Fruit fly (Drosophila melanogaster) whole organism, embryonic: ENCODE measurements around the gene CG16965.

ENCODE experiments used
- BEAF-32 ChIP-seq: fragments of 200-800 bp; sonication (Bioruptor generic); optimal IDR thresholded peaks from 3 replicates; lab custom pipeline; 2017; ENCODE audit warnings: missing biosample characterization, missing genetic modification characterization, mild to moderate bottlenecking, moderate library complexity, missing genetic modification reagents
- Bteb2 ChIP-seq: fragments of 200-800 bp; sonication (Bioruptor generic); optimal IDR thresholded peaks from 2 replicates; lab custom pipeline; 2016; ENCODE audit warnings: missing biosample characterization, missing genetic modification characterization
- CG11560 ChIP-seq: fragments of 200-800 bp; sonication (Bioruptor generic); IDR thresholded peaks from 3 replicates; pipeline ENCODE4 v1.3.6; 2022; ENCODE audit warnings: missing biosample characterization, missing genetic modification characterization
- CG11696 ChIP-seq: fragments of 200-800 bp; sonication (Bioruptor generic); IDR thresholded peaks from 2 replicates; pipeline ENCODE4 v1.3.6; 2022; ENCODE audit warnings: missing biosample characterization, missing genetic modification characterization
- CG13624 ChIP-seq: fragments of 200-800 bp; sonication (Bioruptor generic); optimal IDR thresholded peaks from 2 replicates; lab custom pipeline; 2016; ENCODE audit warnings: missing biosample characterization, missing genetic modification characterization
- CG14667 ChIP-seq: fragments of 200-800 bp; sonication (Bioruptor generic); IDR thresholded peaks from 2 replicates; pipeline ENCODE4 v1.3.6; 2022; ENCODE audit warnings: missing biosample characterization, missing genetic modification characterization
- CG15479 ChIP-seq: fragments of 200-800 bp; sonication (Bioruptor generic); optimal IDR thresholded peaks from 3 replicates; lab custom pipeline; 2019; ENCODE audit warnings: missing biosample characterization, mild to moderate bottlenecking, missing genetic modification characterization, moderate library complexity
- CG15601 ChIP-seq: fragments of 200-800 bp; sonication (Bioruptor generic); optimal IDR thresholded peaks from 3 replicates; lab custom pipeline; 2019; ENCODE audit warnings: missing biosample characterization, mild to moderate bottlenecking, missing genetic modification characterization, moderate library complexity
- CG17359 ChIP-seq: fragments of 200-800 bp; sonication (Bioruptor generic); optimal IDR thresholded peaks from 3 replicates; lab custom pipeline; 2018; ENCODE audit warnings: missing biosample characterization, mild to moderate bottlenecking, missing genetic modification characterization, moderate library complexity
- CG1792 ChIP-seq: fragments of 200-800 bp; sonication (Bioruptor generic); optimal IDR thresholded peaks from 2 replicates; lab custom pipeline; 2016; ENCODE audit warnings: missing biosample characterization, missing genetic modification characterization
- CG18476 ChIP-seq: fragments of 200-800 bp; sonication (Bioruptor generic); optimal IDR thresholded peaks from 2 replicates; lab custom pipeline; 2016; ENCODE audit warnings: missing biosample characterization, mild to moderate bottlenecking, missing genetic modification characterization
- CG2120 ChIP-seq: fragments of 200-800 bp; sonication (Bioruptor generic); optimal IDR thresholded peaks from 3 replicates; lab custom pipeline; 2016; ENCODE audit warnings: missing biosample characterization, missing genetic modification characterization
- CG32767 ChIP-seq: fragments of 200-800 bp; sonication (Bioruptor generic); IDR thresholded peaks from 2 replicates; pipeline ENCODE4 v1.3.6; 2022; ENCODE audit warnings: missing biosample characterization, missing genetic modification characterization
- CG3726 ChIP-seq: fragments of 200-800 bp; sonication (Bioruptor generic); IDR thresholded peaks from 3 replicates; pipeline ENCODE4, ENCODE4 v1.3.6; 2022; ENCODE audit warnings: missing biosample characterization, missing genetic modification characterization
- CG4404 ChIP-seq: fragments of 200-800 bp; sonication (Bioruptor generic); IDR thresholded peaks from 2 replicates; pipeline ENCODE4 v1.3.6; 2022; ENCODE audit warnings: missing biosample characterization, missing genetic modification characterization
- CG6765 ChIP-seq: fragments of 200-800 bp; sonication (Bioruptor generic); optimal IDR thresholded peaks from 3 replicates; lab custom pipeline; 2017; ENCODE audit warnings: missing biosample characterization, mild to moderate bottlenecking, missing genetic modification characterization
- CG8765 ChIP-seq: fragments of 200-800 bp; sonication (Bioruptor generic); IDR thresholded peaks from 2 replicates; pipeline ENCODE4 v1.3.6; 2022; ENCODE audit warnings: missing biosample characterization, missing genetic modification characterization
- D ChIP-seq, 2 experiments: fragments of 200-800 bp in 1 of 2; fragments of >200 bp in 1 of 2; sonication (Bioruptor generic) in 1 of 2; optimal IDR thresholded peaks; 2 replicates in 1 of 2; 3 replicates in 1 of 2; lab custom pipeline; 2017; ENCODE audit warnings: mild to moderate bottlenecking in 1 of 2, missing biosample characterization in 1 of 2, missing genetic modification characterization in 1 of 2, missing genetic modification reagents in 1 of 2
- Dad ChIP-seq: fragments of 200-800 bp; sonication (Bioruptor generic); optimal IDR thresholded peaks from 3 replicates; lab custom pipeline; 2016; ENCODE audit warnings: missing biosample characterization, missing genetic modification characterization
- Dll ChIP-seq: fragments of 200-800 bp; sonication (Bioruptor generic); IDR thresholded peaks from 4 replicates; pipeline ENCODE4 v1.3.6; 2022; ENCODE audit warnings: missing biosample characterization, missing genetic modification characterization; ENCODE audit not compliant: partially characterized antibody
- MESR4 ChIP-seq: fragments of 200-800 bp; sonication (Bioruptor generic); optimal IDR thresholded peaks from 2 replicates; lab custom pipeline; 2018; ENCODE audit warnings: missing biosample characterization, mild to moderate bottlenecking, missing genetic modification characterization, moderate library complexity
- MTF-1 ChIP-seq: fragments of 200-800 bp; sonication (Bioruptor generic); optimal IDR thresholded peaks from 2 replicates; lab custom pipeline; 2018; ENCODE audit warnings: missing biosample characterization, mild to moderate bottlenecking, missing genetic modification characterization, borderline replicate concordance
- Nf-YC ChIP-seq: fragments of 200-800 bp; optimal IDR thresholded peaks from 3 replicates; lab custom pipeline; 2019; ENCODE audit warnings: missing biosample characterization, mild to moderate bottlenecking, missing genetic modification characterization, moderate library complexity
- Vsx1 ChIP-seq: fragments of 200-800 bp; sonication (Bioruptor generic); optimal IDR thresholded peaks from 2 replicates; lab custom pipeline; 2017; ENCODE audit warnings: missing biosample characterization, mild to moderate bottlenecking, missing genetic modification characterization, missing genetic modification reagents
- chinmo ChIP-seq: fragments of 200-800 bp; sonication (Bioruptor generic); IDR thresholded peaks from 4 replicates; pipeline ENCODE4 v1.3.6; 2022; ENCODE audit warnings: missing biosample characterization, missing genetic modification characterization; ENCODE audit not compliant: partially characterized antibody
- chn ChIP-seq: fragments of 200-800 bp; sonication (Bioruptor generic); optimal IDR thresholded peaks from 2 replicates; lab custom pipeline; 2016; ENCODE audit warnings: missing biosample characterization, missing genetic modification characterization
- exex ChIP-seq: fragments of 200-800 bp; sonication (Bioruptor generic); optimal IDR thresholded peaks from 4 replicates; lab custom pipeline; 2018; ENCODE audit warnings: missing biosample characterization, mild to moderate bottlenecking, missing genetic modification characterization, moderate library complexity
- gfzf ChIP-seq: fragments of 200-800 bp; sonication (Bioruptor generic); optimal IDR thresholded peaks from 2 replicates; lab custom pipeline; 2016; ENCODE audit warnings: missing biosample characterization, mild to moderate bottlenecking, missing genetic modification characterization, moderate library complexity
- grn ChIP-seq: fragments of 200-800 bp; sonication (Bioruptor generic); optimal IDR thresholded peaks from 3 replicates; lab custom pipeline; 2017; ENCODE audit warnings: missing biosample characterization, missing genetic modification characterization
- gro ChIP-seq: fragments of 200-800 bp; sonication (Bioruptor generic); optimal IDR thresholded peaks from 2 replicates; lab custom pipeline; 2016; ENCODE audit warnings: missing biosample characterization, missing genetic modification characterization
- ham ChIP-seq: fragments of 200-800 bp; sonication (Bioruptor generic); IDR thresholded peaks from 2 replicates; pipeline ENCODE4 v1.3.6; 2022; ENCODE audit warnings: missing biosample characterization, missing genetic modification characterization
- hb ChIP-seq: fragments of 200-800 bp; sonication (Bioruptor generic); IDR thresholded peaks from 3 replicates; pipeline ENCODE4 v1.3.6; 2022; ENCODE audit warnings: missing biosample characterization, missing genetic modification characterization; ENCODE audit not compliant: partially characterized antibody
- ind ChIP-seq: fragments of 200-800 bp; sonication (Bioruptor generic); optimal IDR thresholded peaks from 3 replicates; lab custom pipeline; 2016; ENCODE audit warnings: missing biosample characterization, missing genetic modification characterization
- lbe ChIP-seq: fragments of 200-800 bp; sonication (Bioruptor generic); optimal IDR thresholded peaks from 2 replicates; lab custom pipeline; 2016; ENCODE audit warnings: missing biosample characterization, mild to moderate bottlenecking, missing genetic modification characterization
- mirr ChIP-seq: fragments of 200-800 bp; sonication (Bioruptor generic); optimal IDR thresholded peaks from 3 replicates; lab custom pipeline; 2018; ENCODE audit warnings: missing biosample characterization, mild to moderate bottlenecking, missing genetic modification characterization
- pros ChIP-seq: fragments of 200-800 bp; sonication (Bioruptor generic); optimal IDR thresholded peaks from 3 replicates; lab custom pipeline; 2019; ENCODE audit warnings: missing biosample characterization, mild to moderate bottlenecking, missing genetic modification characterization, moderate library complexity
- repo ChIP-seq: fragments of 200-800 bp; sonication (Bioruptor generic); optimal IDR thresholded peaks from 2 replicates; lab custom pipeline; 2016; ENCODE audit warnings: missing biosample characterization, missing genetic modification characterization
- sc ChIP-seq, 3 experiments: fragments of >200 bp in 2 of 3; fragments of 200-800 bp in 1 of 3; sonication (Bioruptor generic) in 1 of 3; optimal IDR thresholded peaks; 2 replicates in 2 of 3; 3 replicates in 1 of 3; lab custom pipeline; 2017; ENCODE audit warnings: mild to moderate bottlenecking in 1 of 3, missing biosample characterization in 1 of 3, missing genetic modification characterization in 1 of 3, missing genetic modification reagents in 1 of 3
- sens ChIP-seq: fragments of 200-800 bp; sonication (Bioruptor generic); peaks from one replicate; lab custom pipeline; 2016; ENCODE audit warnings: missing biosample characterization, missing genetic modification characterization
- sisA ChIP-seq: fragments of 200-800 bp; sonication (Bioruptor generic); IDR thresholded peaks from 2 replicates; pipeline ENCODE4 v1.3.6; 2022; ENCODE audit warnings: missing biosample characterization, missing genetic modification characterization
- slbo ChIP-seq: fragments of 200-800 bp; sonication (Bioruptor generic); IDR thresholded peaks from 2 replicates; pipeline ENCODE4 v1.3.6; 2022; ENCODE audit warnings: missing biosample characterization, missing genetic modification characterization
- stwl ChIP-seq: fragments of 200-800 bp; sonication (Bioruptor generic); optimal IDR thresholded peaks from 3 replicates; lab custom pipeline; 2018; ENCODE audit warnings: missing biosample characterization, mild to moderate bottlenecking, missing genetic modification characterization, moderate library complexity
- tgo ChIP-seq: fragments of 200-800 bp; sonication (Bioruptor generic); IDR thresholded peaks from 3 replicates; pipeline ENCODE4 v1.3.6; 2022; ENCODE audit warnings: missing biosample characterization, missing genetic modification characterization
- ttk ChIP-seq: fragments of 200-800 bp; sonication (Bioruptor generic); IDR thresholded peaks from 2 replicates; pipeline ENCODE4 v2.1.2; 2022; ENCODE audit warnings: missing biosample characterization, missing genetic modification characterization
- tx ChIP-seq: fragments of 200-800 bp; sonication (Bioruptor generic); optimal IDR thresholded peaks from 2 replicates; lab custom pipeline; 2016; ENCODE audit warnings: missing biosample characterization, missing genetic modification characterization
- wdn ChIP-seq: fragments of 200-800 bp; sonication (Bioruptor generic); IDR thresholded peaks from 2 replicates; pipeline ENCODE4 v1.3.6; 2022; ENCODE audit warnings: missing biosample characterization, missing genetic modification characterization
- wor ChIP-seq: fragments of 200-800 bp; sonication (Bioruptor generic); IDR thresholded peaks from 2 replicates; pipeline ENCODE4 v1.3.6; 2022; ENCODE audit warnings: missing biosample characterization, missing genetic modification characterization
- zen2 ChIP-seq: fragments of 200-800 bp; sonication (Bioruptor generic); IDR thresholded peaks from 3 replicates; pipeline ENCODE4 v1.3.6; 2022; ENCODE audit warnings: missing biosample characterization, missing genetic modification characterization; ENCODE audit not compliant: partially characterized antibody
- zfh1 ChIP-seq: fragments of 200-800 bp; sonication (Bioruptor generic); IDR thresholded peaks from 3 replicates; pipeline ENCODE4 v1.3.6; 2022; ENCODE audit warnings: missing biosample characterization, missing genetic modification characterization

CG16965 gene

DNA sequence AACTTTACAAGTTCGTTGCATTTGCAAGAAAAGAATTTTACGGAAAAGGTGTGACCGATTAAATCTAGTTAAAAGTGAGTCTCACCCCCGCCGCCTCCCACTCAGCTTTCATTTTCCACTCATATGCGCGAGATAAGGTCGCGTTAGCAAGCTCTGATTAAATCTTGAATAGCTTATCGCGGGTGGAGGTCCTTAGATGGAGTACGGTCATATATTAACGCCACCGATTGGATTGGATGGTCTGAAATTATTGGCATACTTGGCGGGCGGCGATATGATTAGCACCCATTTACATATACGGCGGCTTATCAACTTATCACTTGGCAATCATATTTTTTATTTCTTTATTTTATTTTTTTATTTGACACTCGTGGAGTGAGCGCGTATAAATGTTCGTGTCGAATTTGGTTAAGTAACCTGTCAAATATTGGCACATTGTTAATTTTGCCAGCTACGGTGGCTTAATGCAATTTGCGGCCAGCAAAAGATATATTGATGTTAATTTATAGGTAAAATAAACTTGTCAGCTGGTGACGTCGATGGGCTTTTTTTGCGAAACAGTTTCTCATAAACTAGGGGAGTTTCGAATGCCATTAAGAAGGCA lies 48.3 kb downstream of the CG16965 start (continued):
- TF ChIP-seq sens (GFP tag; lab: Kevin White, UChicago): peak; percentile 33
- TF ChIP-seq CG32767 (GFP tag; lab: Robert Waterston, UW): no peak
- TF ChIP-seq lbe (GFP tag; lab: Kevin White, UChicago): no peak
- no peak for TF ChIP-seq slbo (GFP tag; lab: Robert Waterston, UW)
- no peak for TF ChIP-seq wdn
- TF ChIP-seq Bteb2: no peak
- no peak for TF ChIP-seq gfzf (GFP tag; lab: Kevin White, UChicago)
- TF ChIP-seq hb (GFP tag; lab: Robert Waterston, UW): no peak
- no peak for TF ChIP-seq D (optimal IDR thresholded peaks at IDR 0.05; lab: Kevin White, UChicago)
- TF ChIP-seq D (GFP tag; optimal IDR thresholded peaks at IDR 0.05; lab: Kevin White, UChicago): no peak
- TF ChIP-seq stwl (tag; lab: Kevin White, UChicago): no peak
- no peak for TF ChIP-seq CG3726 (GFP tag; lab: Robert Waterston, UW)
- TF ChIP-seq CG15601 (tag; lab: Kevin White, UChicago): no peak
- TF ChIP-seq MTF-1: no peak
- TF ChIP-seq CG11560 (tag; lab: Robert Waterston, UW): no peak
- no peak for TF ChIP-seq CG13624
- TF ChIP-seq chinmo (GFP tag; lab: Robert Waterston, UW): 0 out of 4 replicates have a peak, but pooled peaks have one; percentile 55
- no peak for TF ChIP-seq CG2120 (GFP tag; lab: Kevin White, UChicago)
- peak; percentile 25 for TF ChIP-seq Vsx1
- TF ChIP-seq MESR4 (GFP tag; lab: Kevin White, UChicago): no peak
- no peak for TF ChIP-seq mirr
- no peak for TF ChIP-seq BEAF-32

DNA sequence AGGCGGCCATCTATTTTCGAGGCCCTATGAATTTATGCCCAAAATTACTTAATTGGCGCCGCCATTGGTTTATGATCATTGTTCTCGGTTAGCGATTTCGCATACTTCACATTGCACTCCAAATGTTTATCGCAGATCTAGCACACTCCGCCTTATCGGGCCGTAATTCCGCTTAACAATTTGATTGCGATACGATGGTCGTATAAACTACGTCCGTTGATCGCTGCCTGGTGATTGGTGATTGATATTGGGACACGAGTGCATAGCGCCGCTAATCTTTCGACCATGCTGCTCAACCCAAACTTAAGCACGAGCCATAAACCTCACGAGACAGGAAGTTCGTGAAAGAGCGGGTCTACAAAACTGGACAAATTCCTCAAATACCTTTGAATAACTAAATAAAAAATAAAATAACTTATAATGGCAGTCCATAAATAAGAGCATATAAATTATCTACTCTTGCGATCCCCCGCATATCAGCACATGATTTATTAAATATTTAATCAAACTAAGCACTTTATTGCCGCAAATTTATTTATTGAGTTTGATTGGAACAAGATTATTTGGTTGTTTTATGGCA lies 49.3 kb downstream of the CG16965 start:
- TF ChIP-seq ttk: no peak
- TF ChIP-seq chn (GFP tag; lab: Kevin White, UChicago): no peak
- TF ChIP-seq pros (GFP tag; lab: Kevin White, UChicago): no peak
- TF ChIP-seq mirr: peak; percentile 15
- TF ChIP-seq CG15479 (GFP tag; lab: Kevin White, UChicago): no peak
- TF ChIP-seq zen2: no peak
- no peak for TF ChIP-seq repo (GFP tag; lab: Kevin White, UChicago)
- TF ChIP-seq exex (tag; lab: Kevin White, UChicago): peak; percentile 96
- no peak for TF ChIP-seq wor (GFP tag; lab: Robert Waterston, UW)
- TF ChIP-seq CG18476 (GFP tag; lab: Kevin White, UChicago): no peak
- TF ChIP-seq CG14667 (GFP tag; lab: Robert Waterston, UW): no peak
- no peak for TF ChIP-seq CG6765 (GFP tag; lab: Kevin White, UChicago)
- no peak for TF ChIP-seq CG1792 (GFP tag; lab: Kevin White, UChicago)
- TF ChIP-seq Nf-YC (tag; lab: Kevin White, UChicago): peak; percentile 53
- no peak for TF ChIP-seq tgo
- no peak for TF ChIP-seq ham
- no peak for TF ChIP-seq sisA
- TF ChIP-seq Dll (GFP tag; lab: Robert Waterston, UW): no peak
- no peak for TF ChIP-seq CG8765 (GFP tag; lab: Robert Waterston, UW)
- peak; percentile 95 for TF ChIP-seq grn (GFP tag; lab: Kevin White, UChicago)
- peak; percentile 9 for TF ChIP-seq gro (GFP tag; lab: Kevin White, UChicago)
- no peak for TF ChIP-seq sc (optimal IDR thresholded peaks at IDR 0.05; lab: Kevin White, UChicago)
- no peak for TF ChIP-seq sc (GFP tag; optimal IDR thresholded peaks at IDR 0.05; lab: Kevin White, UChicago)
- no peak for TF ChIP-seq Dad
- no peak for TF ChIP-seq tx (GFP tag; lab: Kevin White, UChicago)
- no peak for TF ChIP-seq CG17359 (tag; lab: Kevin White, UChicago)
- TF ChIP-seq ind: no peak
- no peak for TF ChIP-seq zfh1 (GFP tag; lab: Robert Waterston, UW)
- TF ChIP-seq CG11696: no peak
- TF ChIP-seq CG4404 (GFP tag; lab: Robert Waterston, UW): no peak
